Worm (Caenorhabditis elegans): Measurements from ENCODE around the gene srh-170.

DNA sequence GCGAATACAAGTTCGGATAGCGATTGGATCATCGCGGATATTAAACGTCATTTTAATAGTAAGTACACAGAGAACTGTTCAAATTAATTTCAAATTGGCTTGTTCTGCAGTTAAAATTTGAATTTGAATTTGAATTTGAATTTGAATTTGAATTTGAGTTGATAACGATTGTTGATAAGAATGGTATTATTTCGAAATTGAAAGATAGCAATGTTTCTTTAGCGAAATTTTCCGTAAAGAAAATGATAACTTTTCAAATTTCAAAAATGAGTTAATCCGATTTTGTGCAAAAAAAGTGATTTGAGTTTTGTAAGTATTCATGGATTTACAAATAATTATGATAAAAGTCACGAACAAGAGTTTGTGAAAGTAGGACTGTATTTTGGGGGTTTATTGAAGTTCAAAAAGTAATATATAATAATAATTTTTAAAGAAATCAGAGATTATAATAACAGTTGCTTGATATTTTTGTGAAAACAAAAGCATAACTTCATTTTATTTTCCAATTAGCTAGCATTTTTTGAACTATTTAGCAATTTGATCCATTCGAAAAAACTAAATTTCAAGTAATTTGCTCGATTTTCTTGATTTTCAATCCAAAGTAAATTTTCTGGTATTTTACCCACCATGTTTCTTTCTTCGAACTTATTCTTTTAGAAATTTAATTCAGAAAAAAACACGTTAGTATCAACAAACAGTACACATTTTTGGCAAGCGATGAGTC, 36.9 kb upstream of the srh-170 start, which contains the start of gene Y36E3A.2:
- TF ChIP-seq tbx-11 (GFP tag; IDR thresholded peaks at IDR 0.05) (no peak), ama-1 (optimal IDR thresholded peaks at IDR 0.05) (no peak)

Measured in whole organism, early embryonic.